Fruit fly (Drosophila melanogaster) whole organism, embryonic: ENCODE data around the gene CG6126.
A peak's percentile ranks its signal among the peaks of the same experiment; 100 is the strongest.

Source experiments
- Awh ChIP-seq: fragments of 200-800 bp; sonication (Bioruptor generic); IDR thresholded peaks from 2 replicates; pipeline ENCODE4, ENCODE4 v1.3.6; 2022; ENCODE audit warnings: missing biosample characterization, missing genetic modification characterization
- BEAF-32 ChIP-seq: fragments of 200-800 bp; sonication (Bioruptor generic); optimal IDR thresholded peaks from 3 replicates; lab custom pipeline; 2017; ENCODE audit warnings: missing biosample characterization, missing genetic modification characterization, mild to moderate bottlenecking, moderate library complexity, missing genetic modification reagents
- CG1024 ChIP-seq: fragments of 200-800 bp; sonication (Bioruptor generic); IDR thresholded peaks from 2 replicates; pipeline ENCODE4 v1.3.6; 2022; ENCODE audit warnings: missing biosample characterization, missing genetic modification characterization
- CG11247 ChIP-seq: fragments of 200-800 bp; sonication (Bioruptor generic); IDR thresholded peaks from 2 replicates; pipeline ENCODE4 v1.3.6; 2022; ENCODE audit warnings: missing biosample characterization, missing genetic modification characterization
- CG12071 ChIP-seq: fragments of 200-800 bp; sonication (Bioruptor generic); optimal IDR thresholded peaks from 3 replicates; lab custom pipeline; 2018; ENCODE audit warnings: missing biosample characterization, mild to moderate bottlenecking, missing genetic modification characterization
- CG13296 ChIP-seq: fragments of 200-800 bp; sonication (Bioruptor generic); optimal IDR thresholded peaks from 3 replicates; lab custom pipeline; 2018; ENCODE audit warnings: missing biosample characterization, mild to moderate bottlenecking, missing genetic modification characterization
- CG1602 ChIP-seq: fragments of 200-800 bp; sonication (Bioruptor generic); optimal IDR thresholded peaks from 3 replicates; lab custom pipeline; 2016; ENCODE audit warnings: missing biosample characterization, missing genetic modification characterization
- CG16815 ChIP-seq: fragments of 200-800 bp; sonication (Bioruptor generic); optimal IDR thresholded peaks from 3 replicates; lab custom pipeline; 2017; ENCODE audit warnings: missing biosample characterization, mild to moderate bottlenecking, missing genetic modification characterization
- CG17829 ChIP-seq: fragments of 200-800 bp; optimal IDR thresholded peaks from 2 replicates; lab custom pipeline; 2019; ENCODE audit warnings: missing biosample characterization, mild to moderate bottlenecking, missing genetic modification characterization, moderate library complexity
- CG1792 ChIP-seq: fragments of 200-800 bp; sonication (Bioruptor generic); optimal IDR thresholded peaks from 2 replicates; lab custom pipeline; 2016; ENCODE audit warnings: missing biosample characterization, missing genetic modification characterization
- CG2202 ChIP-seq: fragments of 200-800 bp; sonication (Bioruptor generic); optimal IDR thresholded peaks from 2 replicates; lab custom pipeline; 2018; ENCODE audit warnings: missing biosample characterization, mild to moderate bottlenecking, missing genetic modification characterization
- CG31388 ChIP-seq: fragments of 200-800 bp; sonication (Bioruptor generic); optimal IDR thresholded peaks from 2 replicates; lab custom pipeline; 2016; ENCODE audit warnings: missing biosample characterization, missing genetic modification characterization
- CG32532 ChIP-seq: fragments of 200-800 bp; sonication (Bioruptor generic); IDR thresholded peaks from 2 replicates; pipeline ENCODE4 v1.3.6; 2022; ENCODE audit warnings: missing biosample characterization, missing genetic modification characterization
- CG34422 ChIP-seq: fragments of 200-800 bp; sonication (Bioruptor generic); IDR thresholded peaks from 3 replicates; pipeline ENCODE4 v1.3.6; 2022; ENCODE audit warnings: missing biosample characterization, missing genetic modification characterization
- CG3838 ChIP-seq: fragments of 200-800 bp; sonication (Bioruptor generic); optimal IDR thresholded peaks from 3 replicates; lab custom pipeline; 2016; ENCODE audit warnings: missing biosample characterization, missing genetic modification characterization
- CG42726 ChIP-seq: fragments of 200-800 bp; sonication (Bioruptor generic); IDR thresholded peaks from 2 replicates; pipeline ENCODE4 v1.3.6; 2022; ENCODE audit warnings: missing biosample characterization, missing genetic modification characterization; ENCODE audit not compliant: partially characterized antibody
- CG6654 ChIP-seq: fragments of 200-800 bp; sonication (Bioruptor generic); optimal IDR thresholded peaks from 2 replicates; lab custom pipeline; 2017; ENCODE audit warnings: missing biosample characterization, mild to moderate bottlenecking, missing genetic modification characterization
- CG7786 ChIP-seq: fragments of 200-800 bp; sonication (Bioruptor generic); optimal IDR thresholded peaks from 2 replicates; lab custom pipeline; 2016; ENCODE audit warnings: missing biosample characterization, missing genetic modification characterization
- CG7963 ChIP-seq: fragments of 200-800 bp; sonication (Bioruptor generic); IDR thresholded peaks from 3 replicates; pipeline ENCODE4 v1.3.6; 2022; ENCODE audit warnings: missing biosample characterization, missing genetic modification characterization; ENCODE audit not compliant: partially characterized antibody
- CG7987 ChIP-seq: fragments of 200-800 bp; sonication (Bioruptor generic); optimal IDR thresholded peaks from 2 replicates; lab custom pipeline; 2018; ENCODE audit warnings: missing biosample characterization, mild to moderate bottlenecking, missing genetic modification characterization, moderate library complexity
- CG8924 ChIP-seq: fragments of 200-800 bp; optimal IDR thresholded peaks from 3 replicates; lab custom pipeline; 2019; ENCODE audit warnings: missing biosample characterization, mild to moderate bottlenecking, missing genetic modification characterization, moderate library complexity
- Fer1 ChIP-seq: fragments of 200-800 bp; sonication (Bioruptor generic); optimal IDR thresholded peaks from 2 replicates; lab custom pipeline; 2017; ENCODE audit warnings: missing biosample characterization, mild to moderate bottlenecking, missing genetic modification characterization
- Kr ChIP-seq: fragments of 200-800 bp; sonication (Bioruptor generic); optimal IDR thresholded peaks from 2 replicates; lab custom pipeline; 2017; ENCODE audit warnings: missing biosample characterization, mild to moderate bottlenecking, missing genetic modification characterization
- NFAT ChIP-seq: fragments of 200-800 bp; sonication (Bioruptor generic); IDR thresholded peaks from 2 replicates; pipeline ENCODE4 v1.3.6; 2022; ENCODE audit warnings: missing biosample characterization, missing genetic modification characterization
- Sin3A ChIP-seq: fragments of >200 bp; optimal IDR thresholded peaks from 2 replicates; lab custom pipeline; 2018
- Sry-β ChIP-seq: fragments of 200-800 bp; sonication (Bioruptor generic); optimal IDR thresholded peaks from 2 replicates; lab custom pipeline; 2018; ENCODE audit warnings: missing biosample characterization, mild to moderate bottlenecking, missing genetic modification characterization, moderate library complexity
- Sry-δ ChIP-seq: fragments of 200-800 bp; sonication (Bioruptor generic); optimal IDR thresholded peaks from 2 replicates; lab custom pipeline; 2016; ENCODE audit warnings: missing biosample characterization, missing genetic modification characterization
- Vsx1 ChIP-seq: fragments of 200-800 bp; sonication (Bioruptor generic); optimal IDR thresholded peaks from 2 replicates; lab custom pipeline; 2017; ENCODE audit warnings: missing biosample characterization, mild to moderate bottlenecking, missing genetic modification characterization, missing genetic modification reagents
- amos ChIP-seq: fragments of 200-800 bp; sonication (Bioruptor generic); IDR thresholded peaks from 2 replicates; pipeline ENCODE4 v1.3.6; 2022; ENCODE audit warnings: missing biosample characterization, missing genetic modification characterization; ENCODE audit not compliant: partially characterized antibody
- ap ChIP-seq: fragments of 200-800 bp; sonication (Bioruptor generic); IDR thresholded peaks from 2 replicates; pipeline ENCODE4 v1.3.6; 2022; ENCODE audit warnings: missing biosample characterization, missing genetic modification characterization
- ato ChIP-seq: fragments of 200-800 bp; sonication (Bioruptor generic); IDR thresholded peaks from 2 replicates; pipeline ENCODE4 v1.3.6; 2022; ENCODE audit warnings: missing biosample characterization, missing genetic modification characterization; ENCODE audit not compliant: partially characterized antibody
- da ChIP-seq: fragments of 200-800 bp; sonication (Bioruptor generic); optimal IDR thresholded peaks from 2 replicates; lab custom pipeline; 2016; ENCODE audit warnings: missing biosample characterization, missing genetic modification characterization
- hbn ChIP-seq: fragments of 200-800 bp; sonication (Bioruptor generic); IDR thresholded peaks from 2 replicates; pipeline ENCODE4 v1.3.6; 2022; ENCODE audit warnings: missing biosample characterization, missing genetic modification characterization; ENCODE audit not compliant: partially characterized antibody
- lilli ChIP-seq: fragments of 200-800 bp; sonication (Bioruptor generic); optimal IDR thresholded peaks from 3 replicates; lab custom pipeline; 2016; ENCODE audit warnings: missing biosample characterization, missing genetic modification characterization
- lola ChIP-seq, 3 experiments: fragments of >200 bp in 2 of 3; fragments of 200-800 bp in 1 of 3; sonication (Bioruptor generic) in 1 of 3; optimal IDR thresholded peaks; 2 replicates each; lab custom pipeline; 2017 to 2019; ENCODE audit warnings: missing biosample characterization in 3 of 3, missing genetic modification characterization in 3 of 3, mild to moderate bottlenecking in 1 of 3, moderate library complexity in 1 of 3
- nerfin-2 ChIP-seq: fragments of 200-800 bp; sonication (Bioruptor generic); IDR thresholded peaks from 2 replicates; pipeline ENCODE4 v1.3.6; 2022; ENCODE audit warnings: missing biosample characterization, missing genetic modification characterization; ENCODE audit not compliant: partially characterized antibody
- pfk ChIP-seq: fragments of 200-800 bp; sonication (Bioruptor generic); optimal IDR thresholded peaks from 2 replicates; lab custom pipeline; 2018; ENCODE audit warnings: missing biosample characterization, mild to moderate bottlenecking, missing genetic modification characterization, moderate library complexity
- pzg ChIP-seq: fragments of 200-800 bp; sonication (Bioruptor generic); optimal IDR thresholded peaks from 3 replicates; lab custom pipeline; 2018; ENCODE audit warnings: missing biosample characterization, mild to moderate bottlenecking, missing genetic modification characterization, moderate library complexity
- row ChIP-seq: fragments of 200-800 bp; sonication (Bioruptor generic); IDR thresholded peaks from 3 replicates; pipeline ENCODE4 v1.3.6; 2022; ENCODE audit warnings: missing biosample characterization, missing genetic modification characterization
- run ChIP-seq: fragments of 200-800 bp; sonication (Bioruptor generic); optimal IDR thresholded peaks from 3 replicates; lab custom pipeline; 2018; ENCODE audit warnings: missing biosample characterization, mild to moderate bottlenecking, missing genetic modification characterization
- sc ChIP-seq, 3 experiments: fragments of >200 bp in 2 of 3; fragments of 200-800 bp in 1 of 3; sonication (Bioruptor generic) in 1 of 3; optimal IDR thresholded peaks; 2 replicates in 2 of 3; 3 replicates in 1 of 3; lab custom pipeline; 2017; ENCODE audit warnings: mild to moderate bottlenecking in 1 of 3, missing biosample characterization in 1 of 3, missing genetic modification characterization in 1 of 3, missing genetic modification reagents in 1 of 3
- scrt ChIP-seq: fragments of 200-800 bp; sonication (Bioruptor generic); optimal IDR thresholded peaks from 2 replicates; lab custom pipeline; 2018; ENCODE audit warnings: missing biosample characterization, mild to moderate bottlenecking, missing genetic modification characterization, moderate library complexity
- sens ChIP-seq: fragments of 200-800 bp; sonication (Bioruptor generic); peaks from one replicate; lab custom pipeline; 2016; ENCODE audit warnings: missing biosample characterization, missing genetic modification characterization
- seq ChIP-seq: fragments of 200-800 bp; sonication (Bioruptor generic); IDR thresholded peaks from 2 replicates; pipeline ENCODE4 v1.3.6; 2022; ENCODE audit warnings: missing biosample characterization, missing genetic modification characterization
- sima ChIP-seq: fragments of 200-800 bp; sonication (Bioruptor generic); optimal IDR thresholded peaks from 2 replicates; lab custom pipeline; 2016; ENCODE audit warnings: missing biosample characterization, missing genetic modification characterization
- sr ChIP-seq: fragments of 200-800 bp; sonication (Bioruptor generic); IDR thresholded peaks from 3 replicates; pipeline ENCODE4 v1.3.6; 2022; ENCODE audit warnings: missing biosample characterization, missing genetic modification characterization
- zen2 ChIP-seq: fragments of 200-800 bp; sonication (Bioruptor generic); IDR thresholded peaks from 3 replicates; pipeline ENCODE4 v1.3.6; 2022; ENCODE audit warnings: missing biosample characterization, missing genetic modification characterization; ENCODE audit not compliant: partially characterized antibody
- zfh2 ChIP-seq: fragments of 200-800 bp; sonication (Bioruptor generic); optimal IDR thresholded peaks from 2 replicates; lab custom pipeline; 2016; ENCODE audit warnings: missing biosample characterization, missing genetic modification characterization

The CG6126 gene

dm6 chr3R:16209714-16210553 lies 7.1 kb upstream of the CG6126 start (continued):
- TF ChIP-seq pfk (no peak), CG8924 (tag; lab: Kevin White, UChicago) (peak; percentile 9), lilli (no peak), CG7987 (GFP tag; lab: Kevin White, UChicago) (no peak), da (GFP tag; lab: Kevin White, UChicago) (no peak), run (tag; lab: Kevin White, UChicago) (no peak), CG34422 (GFP tag; lab: Robert Waterston, UW) (no peak), zen2 (GFP tag; lab: Robert Waterston, UW) (no peak), CG31388 (GFP tag; lab: Kevin White, UChicago) (no peak), nerfin-2 (GFP tag; lab: Robert Waterston, UW) (no peak), Fer1 (GFP tag; lab: Kevin White, UChicago) (peak; percentile 48), CG13296 (GFP tag; lab: Kevin White, UChicago) (peak; percentile 60), seq (GFP tag; lab: Robert Waterston, UW) (peak; percentile 49; the same call in 1 of the 2 replicates), scrt (GFP tag; lab: Kevin White, UChicago) (peak; percentile 9), sr (peak; percentile 62; the same call in 2 of the 3 replicates), CG17829 (tag; lab: Kevin White, UChicago) (no peak), CG7963 (GFP tag; lab: Robert Waterston, UW) (0 out of 3 replicates have a peak, but pooled peaks have one; percentile 12), CG16815 (GFP tag; lab: Kevin White, UChicago) (peak; percentile 9), CG42726 (GFP tag; lab: Robert Waterston, UW) (no peak), Sry-δ (GFP tag; lab: Kevin White, UChicago) (no peak), hbn (GFP tag; lab: Robert Waterston, UW) (no peak), CG1792 (no peak), CG7786 (GFP tag; lab: Kevin White, UChicago) (no peak), ato (no peak), pzg (GFP tag; lab: Kevin White, UChicago) (no peak), CG1024 (GFP tag; lab: Robert Waterston, UW) (no peak), sc (optimal IDR thresholded peaks at IDR 0.05; lab: Kevin White, UChicago) (no peak), sc (GFP tag; optimal IDR thresholded peaks at IDR 0.05; lab: Kevin White, UChicago) (no peak), row (GFP tag; lab: Robert Waterston, UW) (peak; percentile 16; the same call in 1 of the 3 replicates), Sry-β (GFP tag; lab: Kevin White, UChicago) (no peak), ap (no peak), sima (no peak), CG12071 (GFP tag; lab: Kevin White, UChicago) (no peak), sens (GFP tag; lab: Kevin White, UChicago) (peak; percentile 74), CG6654 (GFP tag; lab: Kevin White, UChicago) (no peak), Awh (no peak), CG3838 (GFP tag; lab: Kevin White, UChicago) (no peak), Vsx1 (no peak), lola (GFP tag; optimal IDR thresholded peaks at IDR 0.05; lab: Kevin White, UChicago) (no peak), NFAT (no peak), CG11247 (GFP tag; lab: Robert Waterston, UW) (0 out of 2 replicates have a peak, but pooled peaks have one; percentile 42), CG32532 (GFP tag; lab: Robert Waterston, UW) (no peak), Sin3A (lab: Kevin White, UChicago) (no peak), CG2202 (tag; lab: Kevin White, UChicago) (no peak), Kr (GFP tag; lab: Kevin White, UChicago) (no peak), zfh2 (GFP tag; lab: Kevin White, UChicago) (no peak), CG1602 (GFP tag; lab: Kevin White, UChicago) (no peak), BEAF-32 (no peak), amos (GFP tag; lab: Robert Waterston, UW) (peak; percentile 9; the same call in 1 of the 2 replicates)
